Worm (Caenorhabditis elegans) whole organism, young adult: ENCODE data around the gene C15H11.10.

Experiments used
- B0019.2 ChIP-seq: fragments of 200-800 bp; sonication (Bioruptor generic); conservative IDR thresholded peaks from 2 replicates; pipeline ENCODE4 v1.3.6; 2022; ENCODE audit warnings: missing genetic modification reagents, missing genetic modification characterization, missing compliant biosample characterization
- T07F8.4 ChIP-seq: sonication (generic microtip); optimal IDR thresholded peaks from 2 replicates; lab custom pipeline; 2016; ENCODE audit warnings: mild to moderate bottlenecking, missing genetic modification characterization, moderate library complexity, missing compliant biosample characterization
- ama-1 ChIP-seq, 3 experiments: fragments of 150-350 bp in 1 of 3; sonication (generic microtip) in 2 of 3; optimal IDR thresholded peaks; 2 replicates each; lab custom pipeline; 2014 to 2018; ENCODE audit warnings: missing biosample characterization in 2 of 3, missing genetic modification characterization in 2 of 3, missing genetic modification reagents in 2 of 3
- athp-1 ChIP-seq: sonication (generic microtip); optimal IDR thresholded peaks from 2 replicates; lab custom pipeline; 2017; ENCODE audit warnings: mild to moderate bottlenecking, missing genetic modification characterization, missing compliant biosample characterization
- attf-5 ChIP-seq: fragments of 200-800 bp; sonication (Bioruptor generic); optimal IDR thresholded peaks from 2 replicates; lab custom pipeline; 2018; ENCODE audit warnings: mild to moderate bottlenecking, missing genetic modification characterization, missing compliant biosample characterization
- cebp-1 ChIP-seq, 2 experiments: fragments of 200-800 bp in 1 of 2; sonication (Bioruptor generic) in 1 of 2; sonication (generic microtip) in 1 of 2; IDR thresholded peaks in 1 of 2; optimal IDR thresholded peaks in 1 of 2; 2 replicates each; pipeline versions ENCODE4 v1.3.6 to Lab custom; 2017 to 2022; ENCODE audit warnings: missing compliant biosample characterization in 2 of 2, missing genetic modification characterization in 2 of 2, mild to moderate bottlenecking in 1 of 2, missing genetic modification reagents in 1 of 2, moderate library complexity in 1 of 2
- ceh-40 ChIP-seq: fragments of 200-800 bp; sonication (Bioruptor generic); IDR thresholded peaks from 2 replicates; pipeline ENCODE4 v1.3.6; 2022; ENCODE audit warnings: missing genetic modification characterization, missing compliant biosample characterization
- ets-4 ChIP-seq: fragments of 200-800 bp; sonication (Bioruptor generic); optimal IDR thresholded peaks from 2 replicates; lab custom pipeline; 2018; ENCODE audit warnings: mild to moderate bottlenecking, missing genetic modification characterization, missing compliant biosample characterization
- him-1 ChIP-seq: sonication (generic microtip); optimal IDR thresholded peaks from 2 replicates; lab custom pipeline; 2016; ENCODE audit warnings: missing genotype, missing genetic modification reagents, missing genetic modification characterization, missing compliant biosample characterization
- hlh-26 ChIP-seq: fragments of 200-800 bp; sonication (Bioruptor generic); conservative IDR thresholded peaks from 2 replicates; pipeline ENCODE4 v1.3.6; 2022; ENCODE audit warnings: missing genetic modification reagents, missing genetic modification characterization, missing compliant biosample characterization
- madf-3 ChIP-seq: fragments of 200-800 bp; sonication (Bioruptor generic); IDR thresholded peaks from 2 replicates; pipeline ENCODE4 v1.3.6; 2022; ENCODE audit warnings: missing genetic modification reagents, missing genetic modification characterization, missing compliant biosample characterization
- ztf-6 ChIP-seq: fragments of 200-800 bp; sonication (Bioruptor generic); IDR thresholded peaks from 2 replicates; pipeline ENCODE4 v1.3.6; 2022; ENCODE audit warnings: missing genetic modification reagents, missing genetic modification characterization, missing compliant biosample characterization

DNA sequence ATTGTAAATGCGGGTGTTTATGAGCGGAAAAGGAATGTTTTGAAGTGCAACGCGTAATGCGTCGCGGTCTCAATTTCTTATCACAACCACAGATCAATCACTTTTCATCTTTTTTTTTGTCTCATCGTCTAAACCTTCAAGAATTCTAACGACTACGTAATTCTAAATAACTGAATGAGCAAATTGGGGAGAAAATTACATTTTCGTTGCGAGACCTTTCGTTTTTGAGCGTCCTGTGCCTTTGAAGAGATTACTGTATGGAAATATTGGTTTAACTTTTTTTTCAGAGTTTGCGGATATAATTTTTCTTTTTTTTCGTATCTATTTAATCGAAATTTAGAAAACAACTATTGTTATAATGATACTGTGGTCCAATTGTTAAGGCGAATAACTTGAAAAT is 41.4 kb upstream of the C15H11.10 start:
- no peak for TF ChIP-seq T07F8.4 (tag; lab: Kevin White, UChicago)
- TF ChIP-seq attf-5 (GFP tag; lab: Kevin White, UChicago), result no peak
- no peak for TF ChIP-seq ets-4 (GFP tag; lab: Kevin White, UChicago)
- TF ChIP-seq B0019.2 (GFP tag; lab: Robert Waterston, UW), result no peak
- TF ChIP-seq ztf-6 (GFP tag; lab: Robert Waterston, UW), result no peak
- no peak for TF ChIP-seq ama-1 (optimal IDR thresholded peaks at IDR 0.05; lab: Kevin White, UChicago)
- no peak for TF ChIP-seq ama-1 (GFP tag; optimal IDR thresholded peaks at IDR 0.05; lab: Kevin White, UChicago)
- no peak for TF ChIP-seq athp-1
- TF ChIP-seq him-1 (tag; lab: Kevin White, UChicago), result no peak
- no peak for TF ChIP-seq ceh-40 (GFP tag; lab: Robert Waterston, UW)
- TF ChIP-seq madf-3, result no peak
- no peak for TF ChIP-seq hlh-26 (GFP tag; lab: Robert Waterston, UW)
- TF ChIP-seq cebp-1 (GFP tag; IDR thresholded peaks at IDR 0.05; lab: Robert Waterston, UW), result no peak
- no peak for TF ChIP-seq cebp-1 (tag; optimal IDR thresholded peaks at IDR 0.05; lab: Kevin White, UChicago)
